Worm (Caenorhabditis elegans): ENCODE results near the gene C14B9.2.

C14B9.2 gene

DNA sequence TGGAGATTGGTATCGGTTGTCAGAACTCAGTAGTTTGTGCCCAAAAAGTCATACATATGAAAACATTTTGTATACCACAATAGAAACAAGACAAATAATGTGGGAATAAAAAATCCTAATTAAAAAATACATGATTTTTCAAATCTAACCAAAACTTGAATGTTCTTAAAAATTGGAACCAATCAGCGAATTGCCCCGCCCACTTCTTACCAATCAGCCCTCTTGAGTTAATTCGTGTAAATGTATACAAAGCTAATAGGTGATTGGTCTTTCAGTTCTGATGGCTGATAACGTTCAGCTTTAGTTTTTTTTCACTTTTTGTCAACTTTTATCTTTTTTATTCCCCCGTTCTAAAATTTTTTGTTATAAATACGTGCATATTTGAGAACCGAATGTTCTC lies 41.8 kb downstream of the C14B9.2 start:
- TF ChIP-seq nhr-76 (tag; optimal IDR thresholded peaks at IDR 0.05), result no peak
- no peak for TF ChIP-seq bed-3 (GFP tag; optimal IDR thresholded peaks at IDR 0.05)
- no peak for TF ChIP-seq ceh-39 (tag; optimal IDR thresholded peaks at IDR 0.05)
- TF ChIP-seq cnd-1 (tag; optimal IDR thresholded peaks at IDR 0.05), result no peak
- no peak for TF ChIP-seq snpc-4 (tag; optimal IDR thresholded peaks at IDR 0.05)
- no peak for TF ChIP-seq mls-2 (tag; optimal IDR thresholded peaks at IDR 0.05)
- TF ChIP-seq lin-13 (tag; optimal IDR thresholded peaks at IDR 0.05), result no peak
- no peak for TF ChIP-seq lsy-2 (tag; optimal IDR thresholded peaks at IDR 0.05)
- TF ChIP-seq M03D4.4 (tag; optimal IDR thresholded peaks at IDR 0.05), result no peak
- TF ChIP-seq ceh-83 (GFP tag; optimal IDR thresholded peaks at IDR 0.05), result no peak
- TF ChIP-seq nhr-2 (tag; optimal IDR thresholded peaks at IDR 0.05), result no peak
- TF ChIP-seq unc-39 (tag; optimal IDR thresholded peaks at IDR 0.05), result no peak
- no peak for TF ChIP-seq unc-120 (tag; optimal IDR thresholded peaks at IDR 0.05; ENCODE audit: poor library complexity, severe bottlenecking)
- TF ChIP-seq blmp-1 (tag; optimal IDR thresholded peaks at IDR 0.05), result no peak
- TF ChIP-seq mab-5 (tag; optimal IDR thresholded peaks at IDR 0.05), result no peak
- TF ChIP-seq zip-8 (tag; optimal IDR thresholded peaks at IDR 0.05), result no peak

DNA sequence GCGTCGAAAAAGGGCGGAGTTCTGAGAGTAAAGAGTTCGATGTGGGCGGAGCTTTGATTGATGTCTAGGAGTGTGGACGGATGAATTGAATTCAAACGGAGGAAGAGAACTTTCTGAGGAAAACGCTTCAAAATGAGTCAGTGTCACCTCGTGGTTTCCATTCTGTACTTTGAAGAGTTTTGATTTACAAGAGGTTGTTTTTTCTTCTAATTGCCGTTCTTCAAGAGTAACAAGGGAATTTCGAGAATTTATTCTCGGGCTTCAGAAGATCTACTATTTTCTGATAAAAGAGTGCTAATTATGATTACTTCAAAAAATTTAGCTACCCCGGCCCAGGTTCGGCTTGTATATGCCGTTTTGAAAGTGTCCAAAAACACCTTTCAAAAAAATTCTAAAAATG lies 42.8 kb downstream of the C14B9.2 start, which contains the start of gene C50C3.12:
C50C3.12 (plus strand) TSS at position 301 of the 400 bp plus-strand sequence.
- TF ChIP-seq nhr-28 (tag; optimal IDR thresholded peaks at IDR 0.05), result no peak
- TF ChIP-seq hlh-1 (tag; optimal IDR thresholded peaks at IDR 0.05), result no peak
- TF ChIP-seq bed-3 (GFP tag; optimal IDR thresholded peaks at IDR 0.05), result no peak
- TF ChIP-seq elt-3 (tag; optimal IDR thresholded peaks at IDR 0.05), result no peak
- no peak for TF ChIP-seq cnd-1 (tag; optimal IDR thresholded peaks at IDR 0.05)
- no peak for TF ChIP-seq ceh-83 (GFP tag; optimal IDR thresholded peaks at IDR 0.05)
- no peak for TF ChIP-seq blmp-1 (tag; optimal IDR thresholded peaks at IDR 0.05)
- TF ChIP-seq lin-32 (GFP tag; optimal IDR thresholded peaks at IDR 0.05), result no peak
- no peak for TF ChIP-seq tbx-8 (GFP tag; optimal IDR thresholded peaks at IDR 0.05)
- TF ChIP-seq ceh-43 (GFP tag; optimal IDR thresholded peaks at IDR 0.05), result no peak
- no peak for TF ChIP-seq nhr-2 (tag; optimal IDR thresholded peaks at IDR 0.05)

DNA sequence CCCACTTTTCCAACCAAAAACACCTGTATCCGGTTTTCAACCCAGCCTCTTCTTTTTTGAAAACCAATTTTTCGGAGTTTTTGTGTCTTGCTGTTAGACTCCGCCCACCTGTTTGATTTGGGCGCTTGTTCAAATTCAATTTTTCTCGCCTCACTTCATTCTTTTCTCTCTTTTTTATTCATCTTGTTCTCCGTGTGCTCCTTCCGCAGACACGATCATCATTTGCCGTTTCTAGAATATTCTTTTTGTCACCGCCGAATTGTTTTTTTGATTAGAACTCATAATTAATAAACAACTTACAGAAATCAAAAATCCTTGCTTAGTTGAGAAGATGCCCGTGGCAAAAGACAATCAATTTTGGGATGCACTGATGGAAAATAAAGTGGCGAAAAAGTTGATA lies 45.5 kb downstream of the C14B9.2 start, which contains the start of gene C50C3.5:
C50C3.5 (plus strand) TSS at position 301 of the 400 bp plus-strand sequence.
- no peak for TF ChIP-seq lin-13 (tag; optimal IDR thresholded peaks at IDR 0.05)
- TF ChIP-seq mls-2 (tag; optimal IDR thresholded peaks at IDR 0.05), result no peak
- TF ChIP-seq zip-8 (tag; optimal IDR thresholded peaks at IDR 0.05), result no peak
- TF ChIP-seq mep-1 (tag; optimal IDR thresholded peaks at IDR 0.05), result no peak
- TF ChIP-seq ztf-11 (tag; optimal IDR thresholded peaks at IDR 0.05), result no peak
- TF ChIP-seq elt-1 (tag; optimal IDR thresholded peaks at IDR 0.05; ENCODE audit: borderline replicate concordance, insufficient read depth), result no peak
- TF ChIP-seq nhr-237 (tag; optimal IDR thresholded peaks at IDR 0.05), result no peak

DNA sequence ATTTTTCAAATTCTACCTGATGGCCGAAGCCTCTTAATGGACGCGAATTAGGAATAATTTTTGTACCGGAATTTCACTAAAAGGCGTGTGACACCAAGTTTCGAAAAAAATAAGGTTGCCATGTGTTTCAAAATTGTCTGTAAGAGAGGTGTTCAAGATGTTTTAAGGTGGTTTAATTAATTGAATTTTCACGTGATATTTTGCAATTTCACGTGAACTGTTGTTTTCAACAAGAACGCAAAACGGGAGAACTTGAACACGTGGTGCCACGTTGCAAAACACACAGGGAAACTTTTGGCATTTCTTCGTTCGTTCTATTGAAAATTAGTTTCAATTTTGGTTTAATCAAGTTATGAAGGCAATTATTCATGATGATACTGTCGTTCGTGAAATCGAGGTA lies 48.1 kb downstream of the C14B9.2 start, which contains the start of gene spc-2:
spc-2 (plus strand) TSS at position 301 of the 400 bp plus-strand sequence.
- TF ChIP-seq zip-8 (tag; optimal IDR thresholded peaks at IDR 0.05), result no peak
- TF ChIP-seq unc-62 (GFP tag; optimal IDR thresholded peaks at IDR 0.05), result no peak
- no peak for TF ChIP-seq ceh-43 (GFP tag; optimal IDR thresholded peaks at IDR 0.05)
- no peak for TF ChIP-seq tbx-8 (GFP tag; optimal IDR thresholded peaks at IDR 0.05)
- no peak for TF ChIP-seq cnd-1 (tag; optimal IDR thresholded peaks at IDR 0.05)
- TF ChIP-seq M03D4.4 (tag; optimal IDR thresholded peaks at IDR 0.05), result no peak
- TF ChIP-seq nhr-28 (tag; optimal IDR thresholded peaks at IDR 0.05), result no peak
- no peak for TF ChIP-seq nhr-76 (tag; optimal IDR thresholded peaks at IDR 0.05)
- no peak for TF ChIP-seq mab-5 (tag; optimal IDR thresholded peaks at IDR 0.05)
- no peak for TF ChIP-seq unc-120 (tag; optimal IDR thresholded peaks at IDR 0.05; ENCODE audit: poor library complexity, severe bottlenecking)
- TF ChIP-seq sptf-1 (tag; optimal IDR thresholded peaks at IDR 0.05), result no peak
- no peak for TF ChIP-seq flh-1 (GFP tag; optimal IDR thresholded peaks at IDR 0.05)
- TF ChIP-seq elt-1 (tag; optimal IDR thresholded peaks at IDR 0.05; ENCODE audit: borderline replicate concordance, insufficient read depth), result no peak
- TF ChIP-seq blmp-1 (tag; optimal IDR thresholded peaks at IDR 0.05), result no peak
- TF ChIP-seq ham-2 (GFP tag; optimal IDR thresholded peaks at IDR 0.05), result no peak
- TF ChIP-seq bed-3 (GFP tag; optimal IDR thresholded peaks at IDR 0.05), result no peak

DNA sequence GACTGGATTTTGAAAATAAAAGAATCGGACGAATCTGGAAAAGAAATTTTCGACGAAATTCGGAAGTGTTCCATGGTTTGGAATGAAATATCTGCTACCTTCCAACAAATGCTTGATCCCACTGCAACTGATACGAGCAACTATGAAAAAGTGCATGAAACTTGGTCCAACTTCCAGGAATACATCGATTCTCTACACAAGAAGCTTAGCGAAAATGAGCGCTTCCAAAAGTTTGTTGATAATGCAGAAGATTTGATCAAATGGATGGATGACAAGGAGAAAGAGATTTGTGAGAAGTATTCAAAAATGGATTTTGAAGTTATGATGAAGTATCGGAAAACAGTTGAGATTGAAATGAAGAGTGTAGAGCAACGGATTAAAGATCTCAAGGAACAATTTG lies 49.1 kb downstream of the C14B9.2 start:
- no peak for TF ChIP-seq M03D4.4 (tag; optimal IDR thresholded peaks at IDR 0.05)
- TF ChIP-seq ces-1 (GFP tag; optimal IDR thresholded peaks at IDR 0.05), result no peak

Measured in whole organism, mixed stage, embryonic.